Worm (Caenorhabditis elegans) whole organism, L1 larva: ENCODE results near the gene Y43F8C.5.
A peak's percentile ranks its signal among the peaks of the same experiment; 100 is the strongest.

Experiments
- aly-2 ChIP-seq: fragments of 150-350 bp; optimal IDR thresholded peaks from 2 replicates; lab custom pipeline; 2014; ENCODE audit warnings: missing biosample characterization, missing genetic modification characterization
- egl-27 ChIP-seq, 2 experiments: fragments of 150-350 bp in 1 of 2; sonication (generic microtip); optimal IDR thresholded peaks; 3 replicates each; lab custom pipeline; 2017 to 2018; ENCODE audit warnings: missing biosample characterization in 2 of 2, missing genetic modification characterization in 2 of 2, missing genetic modification reagents in 2 of 2
- elt-2 ChIP-seq: sonication (generic microtip); optimal IDR thresholded peaks from 2 replicates; lab custom pipeline; 2016; ENCODE audit warnings: missing genetic modification characterization, mild to moderate bottlenecking, inconsistent platforms, missing compliant biosample characterization, missing genetic modification reagents
- lsy-2 ChIP-seq, 2 experiments: fragments of 150-350 bp; optimal IDR thresholded peaks; 2 replicates each; lab custom pipeline; 2014; ENCODE audit warnings: missing biosample characterization in 2 of 2, missing genetic modification characterization in 2 of 2
- nhr-76 ChIP-seq: sonication (generic microtip); optimal IDR thresholded peaks from 2 replicates; lab custom pipeline; 2017; ENCODE audit warnings: missing biosample characterization, missing genetic modification characterization

ce11 chrV:19673298-19673903 is 41.0 kb upstream of the Y43F8C.5 start:
- TF ChIP-seq elt-2: peak; percentile 12
- TF ChIP-seq lsy-2 (tag; optimal IDR thresholded peaks at IDR 0.05; lab: Kevin White, UChicago): no peak
- no peak for TF ChIP-seq aly-2 (tag; lab: Kevin White, UChicago)
- no peak for TF ChIP-seq egl-27 (tag; optimal IDR thresholded peaks at IDR 0.05; lab: Kevin White, UChicago)
- TF ChIP-seq nhr-76 (tag; lab: Kevin White, UChicago): no peak
